Worm (Caenorhabditis elegans): ENCODE results near the gene F44E5.1.
A peak's percentile ranks its signal among the peaks of the same experiment; 100 is the strongest.

DNA sequence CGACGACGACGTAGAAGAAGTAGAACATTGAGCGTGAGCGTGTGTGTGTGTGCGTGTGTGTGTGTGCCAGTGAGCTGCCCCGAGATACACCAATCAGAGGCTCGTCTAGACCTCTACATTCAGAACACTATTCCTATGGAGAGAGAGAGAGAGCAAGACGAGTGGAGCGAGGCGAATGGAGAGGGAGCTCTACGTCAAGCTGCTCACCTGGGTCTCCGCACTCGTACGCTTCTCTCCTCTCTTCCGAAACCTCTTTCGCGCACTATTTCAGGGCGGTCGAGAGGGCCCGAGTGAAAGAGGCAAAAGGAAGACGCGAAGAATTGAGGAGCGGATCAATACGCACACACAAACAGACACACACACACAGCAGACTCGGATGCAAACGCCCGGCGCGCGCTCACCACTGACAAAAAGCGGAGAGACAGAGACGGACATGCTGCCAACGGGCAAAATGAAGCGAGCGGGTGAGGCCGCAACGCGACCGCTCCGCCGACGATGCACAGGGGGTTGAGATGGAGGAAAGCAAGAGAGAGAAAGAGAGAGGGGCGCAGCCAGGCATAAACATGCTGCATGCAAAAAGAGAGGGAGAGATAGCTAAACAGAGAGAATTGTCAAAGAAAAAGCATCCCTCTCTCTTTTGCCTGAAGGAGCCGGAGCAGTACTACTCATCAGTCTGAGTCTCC lies 24.7 kb downstream of the F44E5.1 start:
- TF ChIP-seq dmd-8 (GFP tag; IDR thresholded peaks at IDR 0.05) (no peak), ceh-82 (tag; optimal IDR thresholded peaks at IDR 0.05) (no peak), ZK546.5 (tag; optimal IDR thresholded peaks at IDR 0.05) (peak in 1 of 2 experiments; percentile 50), zip-2 (tag; optimal IDR thresholded peaks at IDR 0.05) (peak; percentile 55), madf-5 (GFP tag; IDR thresholded peaks at IDR 0.05) (no peak), nhr-237 (tag; optimal IDR thresholded peaks at IDR 0.05) (no peak), nhr-25 (tag; optimal IDR thresholded peaks at IDR 0.05; ENCODE audit: borderline replicate concordance, insufficient read depth) (peak; percentile 10), lsy-2 (tag; optimal IDR thresholded peaks at IDR 0.05) (peak; percentile 66 to 67), nhr-28 (tag; optimal IDR thresholded peaks at IDR 0.05) (peak; percentile 33), ceh-20 (GFP tag; IDR thresholded peaks at IDR 0.05) (peak; percentile 63; the same call in 1 of the 2 replicates), Y75B8A.6 (GFP tag; IDR thresholded peaks at IDR 0.05) (no peak), dpl-1 (GFP tag; optimal IDR thresholded peaks at IDR 0.05) (peak; percentile 43), ceh-28 (tag; optimal IDR thresholded peaks at IDR 0.05) (peak; percentile 81)
